Worm (Caenorhabditis elegans) whole organism, L4/young adult: ENCODE results near the gene rfth-1.

Experiments used
- W03F9.2 ChIP-seq: fragments of 150-350 bp; optimal IDR thresholded peaks from 2 replicates; lab custom pipeline; 2014; ENCODE audit warnings: missing biosample characterization, missing genetic modification characterization
- dao-5 ChIP-seq: sonication (generic microtip); optimal IDR thresholded peaks from 2 replicates; lab custom pipeline; 2016; ENCODE audit warnings: missing genotype, missing genetic modification characterization, moderate library complexity, missing compliant biosample characterization
- him-1 ChIP-seq: sonication (generic microtip); optimal IDR thresholded peaks from 2 replicates; lab custom pipeline; 2016; ENCODE audit warnings: missing genotype, missing genetic modification reagents, missing genetic modification characterization, missing compliant biosample characterization

- TF ChIP-seq him-1 (tag; lab: Kevin White, UChicago): no peak
- TF ChIP-seq dao-5 (tag; lab: Kevin White, UChicago): no peak
- no peak for TF ChIP-seq W03F9.2 (tag; lab: Kevin White, UChicago)
Observed at ce11 chrIV:4524943-4525342, 13.8 kb upstream of the rfth-1 start, which contains the start of gene ZK180.6.
